Worm (Caenorhabditis elegans): ENCODE measurements around the gene acs-19.
A peak's percentile ranks its signal among the peaks of the same experiment; 100 is the strongest.

The acs-19 gene

DNA sequence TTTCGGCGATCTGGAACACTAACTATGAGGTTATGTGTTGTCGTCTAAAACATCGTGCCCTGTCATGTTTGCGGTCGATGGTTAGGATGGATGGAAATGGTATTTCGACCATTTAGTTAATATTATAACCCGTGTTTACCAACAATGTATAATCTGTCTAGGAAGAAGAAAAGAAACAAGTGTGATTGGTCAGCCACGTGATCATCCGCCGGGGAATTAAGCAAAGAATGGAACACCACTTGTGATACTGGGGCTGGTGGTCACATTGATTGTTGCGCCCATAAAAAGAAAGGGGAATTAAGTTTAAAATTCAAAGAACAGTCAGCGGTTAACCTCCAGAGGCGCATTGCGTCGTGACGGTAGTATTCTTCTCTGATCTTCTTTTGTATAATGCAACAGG is 11.3 kb downstream of the acs-19 start (continued):
- TF ChIP-seq xnd-1 (tag; optimal IDR thresholded peaks at IDR 0.05), result no peak
- no peak for TF ChIP-seq ceh-100 (GFP tag; IDR thresholded peaks at IDR 0.05)
- no peak for TF ChIP-seq athp-1 (tag; optimal IDR thresholded peaks at IDR 0.05)
- no peak for TF ChIP-seq C17E4.6 (GFP tag; IDR thresholded peaks at IDR 0.05)
- TF ChIP-seq ZK185.1 (tag; optimal IDR thresholded peaks at IDR 0.05; ENCODE audit: poor library complexity, severe bottlenecking), result peak; percentile 6
- no peak for TF ChIP-seq attf-5 (GFP tag; optimal IDR thresholded peaks at IDR 0.05)
- no peak for TF ChIP-seq ccch-3 (GFP tag; optimal IDR thresholded peaks at IDR 0.05)
- TF ChIP-seq rcor-1 (GFP tag; IDR thresholded peaks at IDR 0.05), result no peak
- no peak for TF ChIP-seq Y79H2A.3 (GFP tag; conservative IDR thresholded peaks at IDR 0.05)
- TF ChIP-seq ztf-28 (GFP tag; IDR thresholded peaks at IDR 0.05), result no peak
- no peak for TF ChIP-seq Y67H2A.10 (GFP tag; conservative IDR thresholded peaks at IDR 0.05)
- TF ChIP-seq atf-7 (tag; optimal IDR thresholded peaks at IDR 0.05), result no peak
- no peak for TF ChIP-seq aptf-3 (GFP tag; IDR thresholded peaks at IDR 0.05)
- TF ChIP-seq pha-4 (tag; optimal IDR thresholded peaks at IDR 0.05), result peak; percentile 32
- no peak for TF ChIP-seq T26A5.8 (tag; optimal IDR thresholded peaks at IDR 0.05)
- TF ChIP-seq pbrm-1 (GFP tag; IDR thresholded peaks at IDR 0.05), result no peak
- no peak for TF ChIP-seq C06A6.2 (GFP tag; conservative IDR thresholded peaks at IDR 0.05)
- TF ChIP-seq nhr-80 (tag; optimal IDR thresholded peaks at IDR 0.05), result peak; percentile 9
- no peak for TF ChIP-seq nfya-2 (GFP tag; IDR thresholded peaks at IDR 0.05)
- TF ChIP-seq attf-6 (GFP tag; IDR thresholded peaks at IDR 0.05), result no peak
- TF ChIP-seq lin-40 (tag; optimal IDR thresholded peaks at IDR 0.05), result peak; percentile 22
- TF ChIP-seq ceh-27 (GFP tag; optimal IDR thresholded peaks at IDR 0.05), result no peak
- peak; percentile 18; the same call in 1 of the 2 replicates for TF ChIP-seq cebp-1 (GFP tag; IDR thresholded peaks at IDR 0.05)
- peak; percentile 60 for TF ChIP-seq cebp-1 (tag; optimal IDR thresholded peaks at IDR 0.05)
- TF ChIP-seq bed-1 (GFP tag; IDR thresholded peaks at IDR 0.05), result no peak
- no peak for TF ChIP-seq mcd-1 (GFP tag; IDR thresholded peaks at IDR 0.05)
- TF ChIP-seq nhr-90 (tag; optimal IDR thresholded peaks at IDR 0.05), result no peak
- peak; percentile 36 for TF ChIP-seq chd-7 (tag; optimal IDR thresholded peaks at IDR 0.05)
- no peak for TF ChIP-seq let-526 (GFP tag; IDR thresholded peaks at IDR 0.05)
- no peak for TF ChIP-seq tlf-1 (GFP tag; optimal IDR thresholded peaks at IDR 0.05)
- TF ChIP-seq hmg-20 (GFP tag; IDR thresholded peaks at IDR 0.05), result no peak
- 0 out of 2 replicates have a peak, but pooled peaks have one; percentile 53 for TF ChIP-seq egl-44 (GFP tag; IDR thresholded peaks at IDR 0.05)
- no peak for TF ChIP-seq lag-1 (GFP tag; IDR thresholded peaks at IDR 0.05)
- no peak for TF ChIP-seq sptf-2 (GFP tag; optimal IDR thresholded peaks at IDR 0.05)
- peak; percentile 48; the same call in 1 of the 2 replicates for TF ChIP-seq nfyb-1 (GFP tag; IDR thresholded peaks at IDR 0.05)
- TF ChIP-seq aptf-2 (GFP tag; conservative IDR thresholded peaks at IDR 0.05), result no peak
- no peak for TF ChIP-seq Y56A3A.18 (GFP tag; IDR thresholded peaks at IDR 0.05)
- TF ChIP-seq hsf-1 (GFP tag; IDR thresholded peaks at IDR 0.05), result no peak
- TF ChIP-seq Y53G8AR.9 (GFP tag; conservative IDR thresholded peaks at IDR 0.05), result no peak
- TF ChIP-seq F52B5.7 (tag; optimal IDR thresholded peaks at IDR 0.05), result no peak
- no peak for TF ChIP-seq ceh-58 (GFP tag; IDR thresholded peaks at IDR 0.05)
- TF ChIP-seq T07F8.4 (tag; optimal IDR thresholded peaks at IDR 0.05), result no peak
- no peak for TF ChIP-seq ztf-6 (GFP tag; IDR thresholded peaks at IDR 0.05)
- no peak for TF ChIP-seq let-607 (tag; optimal IDR thresholded peaks at IDR 0.05)
- no peak for TF ChIP-seq madf-6 (GFP tag; IDR thresholded peaks at IDR 0.05)
- no peak for TF ChIP-seq sdz-38 (tag; optimal IDR thresholded peaks at IDR 0.05)
- TF ChIP-seq F57A8.1 (GFP tag; optimal IDR thresholded peaks at IDR 0.05), result no peak
- TF ChIP-seq ceh-79 (tag; optimal IDR thresholded peaks at IDR 0.05), result no peak
- TF ChIP-seq ztf-22 (GFP tag; optimal IDR thresholded peaks at IDR 0.05), result no peak
- no peak for TF ChIP-seq ztf-18 (tag; optimal IDR thresholded peaks at IDR 0.05)
